Fruit fly (Drosophila melanogaster): ENCODE data around the gene CG5946.

Gene CG5946

DNA sequence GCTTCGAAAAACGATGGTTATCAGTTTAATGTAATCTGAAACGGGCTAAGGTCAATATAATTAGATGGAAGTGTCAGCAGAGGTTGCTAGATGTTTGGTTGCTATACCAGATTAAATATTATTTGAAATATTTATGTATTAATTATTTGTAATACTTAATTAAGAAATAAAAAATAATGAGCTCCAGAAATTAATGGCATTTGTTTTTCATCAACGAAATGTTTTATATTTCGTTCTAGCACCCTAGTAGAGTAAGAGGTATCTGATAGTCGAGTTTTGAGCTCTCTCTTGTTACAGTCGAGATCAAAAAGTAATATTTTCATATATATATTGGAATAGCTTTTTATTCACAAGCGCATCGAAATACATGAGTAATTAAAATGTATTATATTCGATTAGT lies 20.5 kb downstream of the CG5946 start (continued):
- TF ChIP-seq Dek (tag; optimal IDR thresholded peaks at IDR 0.05) (no peak), jing (GFP tag; optimal IDR thresholded peaks at IDR 0.05) (no peak), ewg (GFP tag; optimal IDR thresholded peaks at IDR 0.05) (no peak), CG10462 (GFP tag; optimal IDR thresholded peaks at IDR 0.05) (no peak), CG18764 (GFP tag; optimal IDR thresholded peaks at IDR 0.05) (no peak), HLH4C (GFP tag; IDR thresholded peaks at IDR 0.05; ENCODE audit: partially characterized antibody) (peak; percentile 79), CG4730 (GFP tag; IDR thresholded peaks at IDR 0.05) (no peak), lbe (GFP tag; optimal IDR thresholded peaks at IDR 0.05) (no peak), CG10147 (GFP tag; optimal IDR thresholded peaks at IDR 0.05) (no peak), br (optimal IDR thresholded peaks at IDR 0.05) (no peak), CHES-1-like (GFP tag; optimal IDR thresholded peaks at IDR 0.05) (no peak), cwo (GFP tag; optimal IDR thresholded peaks at IDR 0.05) (no peak), sqz (GFP tag; optimal IDR thresholded peaks at IDR 0.05) (no peak), sd (tag; optimal IDR thresholded peaks at IDR 0.05) (no peak), hth (optimal IDR thresholded peaks at IDR 0.05) (no peak), Scr (GFP tag; IDR thresholded peaks at IDR 0.05; ENCODE audit: partially characterized antibody) (peak; percentile 39; the same call in 1 of the 2 replicates), CG11560 (tag; IDR thresholded peaks at IDR 0.05) (no peak), peb (GFP tag; IDR thresholded peaks at IDR 0.05) (no peak), CG6791 (GFP tag; IDR thresholded peaks at IDR 0.05; ENCODE audit: partially characterized antibody) (peak; percentile 33; the same call in 1 of the 3 replicates), CG13287 (GFP tag; IDR thresholded peaks at IDR 0.05; ENCODE audit: partially characterized antibody) (peak; percentile 25; the same call in 1 of the 2 replicates), B-H1 (GFP tag; IDR thresholded peaks at IDR 0.05) (no peak), CG43689 (GFP tag; IDR thresholded peaks at IDR 0.05) (no peak), emc (GFP tag; optimal IDR thresholded peaks at IDR 0.05) (no peak), CG7786 (GFP tag; optimal IDR thresholded peaks at IDR 0.05) (no peak), Lim3 (GFP tag; IDR thresholded peaks at IDR 0.05) (no peak), BtbVII (GFP tag; optimal IDR thresholded peaks at IDR 0.05) (no peak), CG31365 (tag; optimal IDR thresholded peaks at IDR 0.05) (no peak), CG31224 (GFP tag; IDR thresholded peaks at IDR 0.05) (no peak), grn (GFP tag; optimal IDR thresholded peaks at IDR 0.05) (no peak), HmgD (GFP tag; optimal IDR thresholded peaks at IDR 0.05) (no peak), crc (GFP tag; optimal IDR thresholded peaks at IDR 0.05) (no peak), odd (GFP tag; optimal IDR thresholded peaks at IDR 0.05) (no peak)

dm6 chr3L:11800761-11801160 lies 21.3 kb downstream of the CG5946 start, which contains the start of gene Gcat:
Gene Gcat, minus strand, starts transcription at chr3L:11800861.
- TF ChIP-seq NC2α (GFP tag; optimal IDR thresholded peaks at IDR 0.05) (no peak), E2f2 (GFP tag; IDR thresholded peaks at IDR 0.05) (peak; percentile 26; the same call in 1 of the 2 replicates), crp (GFP tag; optimal IDR thresholded peaks at IDR 0.05) (peak in 1 of 2 experiments; percentile 14)

DNA sequence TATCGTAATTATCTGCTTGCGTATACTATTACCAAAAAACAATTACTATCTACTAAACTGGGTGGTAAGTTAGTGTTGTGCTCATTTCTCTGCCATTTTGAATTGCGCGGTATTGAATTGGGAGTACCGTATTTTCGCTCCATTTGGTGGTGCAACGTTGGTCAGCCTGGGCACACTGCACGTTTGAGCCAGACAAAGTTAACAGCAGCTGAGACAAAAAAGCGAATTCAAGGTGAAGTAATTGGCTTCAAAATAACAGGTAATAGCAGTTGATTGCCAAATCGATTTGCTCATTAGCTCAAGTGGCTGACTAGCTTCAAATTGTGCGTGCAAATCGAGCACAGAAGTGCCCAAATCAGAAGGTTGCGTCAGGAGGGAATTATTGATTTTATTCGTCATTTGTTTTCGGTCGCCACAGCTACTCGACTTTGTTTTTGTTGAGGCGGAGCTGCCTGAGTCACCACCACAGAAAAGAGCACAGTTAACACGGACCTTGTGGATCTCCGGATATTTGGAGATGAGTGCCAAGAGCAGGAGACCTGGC lies 26.6 kb downstream of the CG5946 start, which contains the start of gene Klp68D:
Klp68D (plus strand) TSS at position 175 of the 544 bp plus-strand sequence.
- peak; percentile 67 for TF ChIP-seq MESR4 (GFP tag; optimal IDR thresholded peaks at IDR 0.05)
- TF ChIP-seq CG16813 (GFP tag; IDR thresholded peaks at IDR 0.05; ENCODE audit: partially characterized antibody) = no peak
- peak; percentile 89 for TF ChIP-seq Dp (GFP tag; optimal IDR thresholded peaks at IDR 0.05)
- peak; percentile 28 for TF ChIP-seq CG2116 (GFP tag; optimal IDR thresholded peaks at IDR 0.05)
- TF ChIP-seq CG8281 (tag; optimal IDR thresholded peaks at IDR 0.05) = no peak
- TF ChIP-seq phol (tag; optimal IDR thresholded peaks at IDR 0.05) = peak; percentile 24
- TF ChIP-seq bbx (GFP tag; IDR thresholded peaks at IDR 0.05; ENCODE audit: partially characterized antibody) = 0 out of 2 replicates have a peak, but pooled peaks have one; percentile 13
- no peak for TF ChIP-seq Neu2 (GFP tag; optimal IDR thresholded peaks at IDR 0.05; ENCODE audit: borderline replicate concordance)
- no peak for TF ChIP-seq pan (optimal IDR thresholded peaks at IDR 0.05)
- no peak for TF ChIP-seq pan (GFP tag; optimal IDR thresholded peaks at IDR 0.05 in 1 of 2, IDR thresholded peaks at IDR 0.05 in 1 of 2)
- peak; percentile 45 for TF ChIP-seq YL-1 (GFP tag; optimal IDR thresholded peaks at IDR 0.05)
- TF ChIP-seq CG11560 (tag; IDR thresholded peaks at IDR 0.05) = no peak
- TF ChIP-seq E2f2 (GFP tag; IDR thresholded peaks at IDR 0.05) = peak; percentile 95
- TF ChIP-seq Ravus (GFP tag; IDR thresholded peaks at IDR 0.05) = no peak
- 0 out of 3 replicates have a peak, but pooled peaks have one; percentile 23 for TF ChIP-seq CG34224 (GFP tag; IDR thresholded peaks at IDR 0.05; ENCODE audit: partially characterized antibody)
- peak; percentile 62 for TF ChIP-seq CG4617 (GFP tag; optimal IDR thresholded peaks at IDR 0.05; ENCODE audit: borderline replicate concordance)

All from whole organism, embryonic.